Fruit fly (Drosophila melanogaster) whole organism, adult: ENCODE results near the gene CG2816.

Source experiments
- CG11617 ChIP-seq: fragments of 200-800 bp; sonication (Bioruptor generic); optimal IDR thresholded peaks from 2 replicates; lab custom pipeline; 2017; ENCODE audit warnings: mild to moderate bottlenecking, missing biosample characterization, missing genetic modification reagents, missing genetic modification characterization
- CG33017 ChIP-seq: fragments of 200-800 bp; sonication (Bioruptor generic); optimal IDR thresholded peaks from 2 replicates; lab custom pipeline; 2018; ENCODE audit warnings: missing biosample characterization, mild to moderate bottlenecking, missing genetic modification characterization, moderate library complexity
- CG7045 ChIP-seq: fragments of 200-800 bp; sonication (Bioruptor generic); optimal IDR thresholded peaks from 2 replicates; lab custom pipeline; 2017; ENCODE audit warnings: missing biosample characterization, mild to moderate bottlenecking, missing genetic modification characterization
- CG7101 ChIP-seq: fragments of 200-800 bp; sonication (Bioruptor generic); optimal IDR thresholded peaks from 2 replicates; lab custom pipeline; 2018; ENCODE audit warnings: missing biosample characterization, mild to moderate bottlenecking, missing genetic modification characterization, moderate library complexity
- Clk ChIP-seq: fragments of 200-800 bp; sonication (Bioruptor generic); optimal IDR thresholded peaks from 2 replicates; lab custom pipeline; 2017; ENCODE audit warnings: missing biosample characterization, missing genetic modification characterization
- Mnt ChIP-seq: fragments of 200-800 bp; sonication (Bioruptor generic); optimal IDR thresholded peaks from 2 replicates; lab custom pipeline; 2016; ENCODE audit warnings: missing biosample characterization, mild to moderate bottlenecking, missing genetic modification characterization
- kay ChIP-seq: fragments of 200-800 bp; sonication (Bioruptor generic); peaks from one replicate; lab custom pipeline; 2016; ENCODE audit warnings: missing biosample characterization, missing genetic modification characterization, borderline replicate concordance

- TF ChIP-seq CG33017 (tag; lab: Kevin White, UChicago) (no peak), CG7101 (tag; lab: Kevin White, UChicago) (no peak), CG7045 (GFP tag; lab: Kevin White, UChicago) (no peak), Mnt (GFP tag; lab: Kevin White, UChicago) (no peak), CG11617 (no peak), kay (GFP tag; lab: Kevin White, UChicago) (no peak), Clk (GFP tag; lab: Kevin White, UChicago) (no peak)
These were observed 2.5 kb upstream of the CG2816 start, which contains the start of gene CG42467 for dm6 chr2L:3700990-3701389.
